Fruit fly (Drosophila melanogaster) whole organism, embryonic: ENCODE results near the gene CNPYb.

ENCODE experiments used
- ATbp ChIP-seq: fragments of 200-800 bp; sonication (Bioruptor generic); optimal IDR thresholded peaks from 2 replicates; lab custom pipeline; 2017; ENCODE audit warnings: missing biosample characterization, mild to moderate bottlenecking, missing genetic modification characterization, missing genetic modification reagents
- Ada2b ChIP-seq: fragments of 200-800 bp; sonication (Bioruptor generic); IDR thresholded peaks from 2 replicates; pipeline ENCODE4 v1.3.6; 2022; ENCODE audit warnings: missing biosample characterization, missing genetic modification characterization
- CG1024 ChIP-seq: fragments of 200-800 bp; sonication (Bioruptor generic); IDR thresholded peaks from 2 replicates; pipeline ENCODE4 v1.3.6; 2022; ENCODE audit warnings: missing biosample characterization, missing genetic modification characterization
- CG11696 ChIP-seq: fragments of 200-800 bp; sonication (Bioruptor generic); IDR thresholded peaks from 2 replicates; pipeline ENCODE4 v1.3.6; 2022; ENCODE audit warnings: missing biosample characterization, missing genetic modification characterization
- CG13894 ChIP-seq: fragments of 200-800 bp; sonication (Bioruptor generic); optimal IDR thresholded peaks from 3 replicates; lab custom pipeline; 2018; ENCODE audit warnings: missing biosample characterization, mild to moderate bottlenecking, missing genetic modification characterization, moderate library complexity
- CG14441 ChIP-seq: fragments of 200-800 bp; sonication (Bioruptor generic); IDR thresholded peaks from 2 replicates; pipeline ENCODE4 v1.3.6; 2022; ENCODE audit warnings: missing biosample characterization, missing genetic modification characterization
- CG1529 ChIP-seq: fragments of 200-800 bp; sonication (Bioruptor generic); optimal IDR thresholded peaks from 3 replicates; lab custom pipeline; 2018; ENCODE audit warnings: missing biosample characterization, missing genetic modification characterization
- CG16813 ChIP-seq: fragments of 200-800 bp; sonication (Bioruptor generic); IDR thresholded peaks from 3 replicates; pipeline ENCODE4 v1.3.6; 2022; ENCODE audit warnings: missing biosample characterization, missing genetic modification characterization; ENCODE audit not compliant: partially characterized antibody
- CG17186 ChIP-seq: fragments of 200-800 bp; sonication (Bioruptor generic); optimal IDR thresholded peaks from 3 replicates; lab custom pipeline; 2017; ENCODE audit warnings: missing biosample characterization, missing genetic modification reagents, missing genetic modification characterization
- CG17829 ChIP-seq: fragments of 200-800 bp; optimal IDR thresholded peaks from 2 replicates; lab custom pipeline; 2019; ENCODE audit warnings: missing biosample characterization, mild to moderate bottlenecking, missing genetic modification characterization, moderate library complexity
- CG2116 ChIP-seq: fragments of 200-800 bp; sonication (Bioruptor generic); optimal IDR thresholded peaks from 3 replicates; lab custom pipeline; 2018; ENCODE audit warnings: missing biosample characterization, mild to moderate bottlenecking, missing genetic modification characterization
- CG2875 ChIP-seq: fragments of 200-800 bp; sonication (Bioruptor generic); optimal IDR thresholded peaks from 2 replicates; lab custom pipeline; 2017; ENCODE audit warnings: missing biosample characterization, mild to moderate bottlenecking, missing genetic modification characterization, missing genetic modification reagents
- CG30020 ChIP-seq: fragments of 200-800 bp; optimal IDR thresholded peaks from 2 replicates; lab custom pipeline; 2019; ENCODE audit warnings: missing biosample characterization, mild to moderate bottlenecking, missing genetic modification characterization, moderate library complexity
- CG43689 ChIP-seq: fragments of 200-800 bp; sonication (Bioruptor generic); IDR thresholded peaks from 2 replicates; pipeline ENCODE4 v1.3.6; 2022; ENCODE audit warnings: missing biosample characterization, missing genetic modification characterization
- CG6791 ChIP-seq: fragments of 200-800 bp; sonication (Bioruptor generic); IDR thresholded peaks from 3 replicates; pipeline ENCODE4 v1.3.6; 2022; ENCODE audit warnings: missing biosample characterization, missing genetic modification characterization; ENCODE audit not compliant: partially characterized antibody
- CG6854 ChIP-seq: fragments of 200-800 bp; sonication (Bioruptor generic); optimal IDR thresholded peaks from 3 replicates; lab custom pipeline; 2017; ENCODE audit warnings: missing biosample characterization, mild to moderate bottlenecking, missing genetic modification characterization
- CG9437 ChIP-seq: fragments of 200-800 bp; sonication (Bioruptor generic); optimal IDR thresholded peaks from 2 replicates; lab custom pipeline; 2018; ENCODE audit warnings: missing biosample characterization, mild to moderate bottlenecking, missing genetic modification characterization
- CG9876 ChIP-seq: fragments of 200-800 bp; sonication (Bioruptor generic); optimal IDR thresholded peaks from 2 replicates; lab custom pipeline; 2016; ENCODE audit warnings: missing biosample characterization, missing genetic modification characterization
- CHES-1-like ChIP-seq: fragments of 200-800 bp; sonication (Bioruptor generic); optimal IDR thresholded peaks from 2 replicates; lab custom pipeline; 2016; ENCODE audit warnings: missing biosample characterization, missing genetic modification characterization
- D19A ChIP-seq: fragments of 200-800 bp; optimal IDR thresholded peaks from 3 replicates; lab custom pipeline; 2019; ENCODE audit warnings: missing biosample characterization, mild to moderate bottlenecking, missing genetic modification characterization, moderate library complexity
- Dad ChIP-seq: fragments of 200-800 bp; sonication (Bioruptor generic); optimal IDR thresholded peaks from 3 replicates; lab custom pipeline; 2016; ENCODE audit warnings: missing biosample characterization, missing genetic modification characterization
- Dip2 ChIP-seq: fragments of 200-800 bp; sonication (Bioruptor generic); IDR thresholded peaks from 2 replicates; pipeline ENCODE4 v1.3.6; 2022; ENCODE audit warnings: missing biosample characterization, missing genetic modification characterization
- Ets65A ChIP-seq: fragments of 200-800 bp; sonication (Bioruptor generic); peaks from one replicate; lab custom pipeline; 2016; ENCODE audit warnings: missing biosample characterization, missing genetic modification characterization
- Fer2 ChIP-seq: fragments of 200-800 bp; sonication (Bioruptor generic); optimal IDR thresholded peaks from 2 replicates; lab custom pipeline; 2018; ENCODE audit warnings: missing biosample characterization, mild to moderate bottlenecking, missing genetic modification characterization, moderate library complexity
- HLH3B ChIP-seq: fragments of 200-800 bp; sonication (Bioruptor generic); IDR thresholded peaks from 2 replicates; pipeline ENCODE4 v1.3.6; 2022; ENCODE audit warnings: missing biosample characterization, missing genetic modification characterization
- Hr51 ChIP-seq, 2 experiments: fragments of 200-800 bp; sonication (Bioruptor generic); optimal IDR thresholded peaks; 2 replicates in 1 of 2; 3 replicates in 1 of 2; lab custom pipeline; 2016 to 2018; ENCODE audit warnings: missing biosample characterization in 2 of 2, missing genetic modification characterization in 2 of 2, mild to moderate bottlenecking in 1 of 2, moderate library complexity in 1 of 2
- Hr78 ChIP-seq, 2 experiments: fragments of 200-800 bp in 1 of 2; fragments of >200 bp in 1 of 2; sonication (Bioruptor generic) in 1 of 2; optimal IDR thresholded peaks; 2 replicates each; lab custom pipeline; 2017 to 2019; ENCODE audit warnings: missing biosample characterization in 2 of 2, missing genetic modification characterization in 2 of 2, mild to moderate bottlenecking in 1 of 2, moderate library complexity in 1 of 2
- Max ChIP-seq: fragments of 200-800 bp; sonication (Bioruptor generic); optimal IDR thresholded peaks from 2 replicates; lab custom pipeline; 2016; ENCODE audit warnings: missing biosample characterization, mild to moderate bottlenecking, missing genetic modification characterization
- NfI ChIP-seq: fragments of 200-800 bp; sonication (Bioruptor generic); optimal IDR thresholded peaks from 3 replicates; lab custom pipeline; 2018; ENCODE audit warnings: missing biosample characterization, mild to moderate bottlenecking, missing genetic modification characterization, moderate library complexity
- Ptx1 ChIP-seq: fragments of 200-800 bp; sonication (Bioruptor generic); IDR thresholded peaks from 2 replicates; pipeline ENCODE4 v1.3.6; 2022; ENCODE audit warnings: missing biosample characterization, missing genetic modification characterization
- Xbp1 ChIP-seq: fragments of 200-800 bp; sonication (Bioruptor generic); optimal IDR thresholded peaks from 3 replicates; lab custom pipeline; 2016; ENCODE audit warnings: missing biosample characterization, mild to moderate bottlenecking, missing genetic modification characterization
- ap ChIP-seq: fragments of 200-800 bp; sonication (Bioruptor generic); IDR thresholded peaks from 2 replicates; pipeline ENCODE4 v1.3.6; 2022; ENCODE audit warnings: missing biosample characterization, missing genetic modification characterization
- ara ChIP-seq: fragments of 200-800 bp; sonication (Bioruptor generic); IDR thresholded peaks from 2 replicates; pipeline ENCODE4 v1.3.6; 2022; ENCODE audit warnings: missing biosample characterization, missing genetic modification characterization
- bowl ChIP-seq: fragments of 200-800 bp; sonication (Bioruptor generic); IDR thresholded peaks from 2 replicates; pipeline ENCODE4 v1.3.6; 2022; ENCODE audit warnings: missing biosample characterization, missing genetic modification characterization
- corto ChIP-seq: fragments of 200-800 bp; sonication (Bioruptor generic); optimal IDR thresholded peaks from 2 replicates; lab custom pipeline; 2016; ENCODE audit warnings: missing biosample characterization, mild to moderate bottlenecking, missing genetic modification characterization, moderate library complexity
- crp ChIP-seq, 2 experiments: fragments of 200-800 bp; sonication (Bioruptor generic); optimal IDR thresholded peaks; 2 replicates in 1 of 2; 3 replicates in 1 of 2; lab custom pipeline; 2017; ENCODE audit warnings: missing biosample characterization in 2 of 2, missing genetic modification characterization in 2 of 2, mild to moderate bottlenecking in 1 of 2, moderate library complexity in 1 of 2
- gcm ChIP-seq: fragments of 200-800 bp; sonication (Bioruptor generic); optimal IDR thresholded peaks from 2 replicates; lab custom pipeline; 2019; ENCODE audit warnings: missing biosample characterization, mild to moderate bottlenecking, missing genetic modification characterization, moderate library complexity
- her ChIP-seq: fragments of 200-800 bp; sonication (Bioruptor generic); optimal IDR thresholded peaks from 2 replicates; lab custom pipeline; 2016; ENCODE audit warnings: missing biosample characterization, missing genetic modification characterization
- kay ChIP-seq: fragments of 200-800 bp; sonication (Bioruptor generic); optimal IDR thresholded peaks from 2 replicates; lab custom pipeline; 2016; ENCODE audit warnings: missing biosample characterization, missing genetic modification characterization
- kni ChIP-seq: fragments of 200-800 bp; sonication (Bioruptor generic); optimal IDR thresholded peaks from 3 replicates; lab custom pipeline; 2017; ENCODE audit warnings: mild to moderate bottlenecking, missing biosample characterization, missing genetic modification reagents, missing genetic modification characterization
- mirr ChIP-seq: fragments of 200-800 bp; sonication (Bioruptor generic); optimal IDR thresholded peaks from 3 replicates; lab custom pipeline; 2018; ENCODE audit warnings: missing biosample characterization, mild to moderate bottlenecking, missing genetic modification characterization
- nmo ChIP-seq: fragments of 200-800 bp; sonication (Bioruptor generic); optimal IDR thresholded peaks from 2 replicates; lab custom pipeline; 2018; ENCODE audit warnings: missing biosample characterization, mild to moderate bottlenecking, missing genetic modification characterization, moderate library complexity
- org-1 ChIP-seq: fragments of 200-800 bp; sonication (Bioruptor generic); optimal IDR thresholded peaks from 2 replicates; lab custom pipeline; 2017; ENCODE audit warnings: missing biosample characterization, missing genetic modification characterization
- phol ChIP-seq: fragments of 200-800 bp; sonication (Bioruptor generic); optimal IDR thresholded peaks from 3 replicates; lab custom pipeline; 2018; ENCODE audit warnings: missing biosample characterization, mild to moderate bottlenecking, missing genetic modification characterization, moderate library complexity
- salm ChIP-seq: fragments of 200-800 bp; sonication (Bioruptor generic); optimal IDR thresholded peaks from 2 replicates; lab custom pipeline; 2018; ENCODE audit warnings: missing biosample characterization, mild to moderate bottlenecking, missing genetic modification characterization
- sens ChIP-seq: fragments of 200-800 bp; sonication (Bioruptor generic); peaks from one replicate; lab custom pipeline; 2016; ENCODE audit warnings: missing biosample characterization, missing genetic modification characterization
- ttk ChIP-seq: fragments of 200-800 bp; sonication (Bioruptor generic); IDR thresholded peaks from 2 replicates; pipeline ENCODE4 v2.1.2; 2022; ENCODE audit warnings: missing biosample characterization, missing genetic modification characterization
- vfl ChIP-seq: fragments of 200-800 bp; sonication (Bioruptor generic); optimal IDR thresholded peaks from 2 replicates; lab custom pipeline; 2016; ENCODE audit warnings: missing biosample characterization, missing genetic modification characterization

Gene CNPYb

dm6 chr3L:19045299-19046025 lies 50.6 kb downstream of the CNPYb start, which contains the start of gene nkd (continued):
- TF ChIP-seq bowl (GFP tag; lab: Robert Waterston, UW) (peak; percentile 88), Xbp1 (GFP tag; lab: Kevin White, UChicago) (peak; percentile 94), HLH3B (peak; percentile 93), salm (tag; lab: Kevin White, UChicago) (peak; percentile 76), crp (GFP tag; optimal IDR thresholded peaks at IDR 0.05; lab: Kevin White, UChicago) (no peak), corto (GFP tag; lab: Kevin White, UChicago) (peak; percentile 58), NfI (peak; percentile 86), Dad (GFP tag; lab: Kevin White, UChicago) (peak; percentile 23), CG43689 (peak; percentile 50; the same call in 1 of the 2 replicates), Ptx1 (GFP tag; lab: Robert Waterston, UW) (peak; percentile 91), CG2875 (GFP tag; lab: Kevin White, UChicago) (peak; percentile 61), mirr (GFP tag; lab: Kevin White, UChicago) (peak; percentile 60), CG1529 (GFP tag; lab: Kevin White, UChicago) (peak; percentile 29), Max (peak; percentile 54), nmo (GFP tag; lab: Kevin White, UChicago) (peak; percentile 92), Hr51 (GFP tag; optimal IDR thresholded peaks at IDR 0.05; lab: Kevin White, UChicago) (peak; percentile 59 to 94), CG13894 (tag; lab: Kevin White, UChicago) (peak; percentile 82), CG9437 (GFP tag; lab: Kevin White, UChicago) (peak; percentile 85), CG14441 (GFP tag; lab: Robert Waterston, UW) (peak; percentile 83), CG17186 (GFP tag; lab: Kevin White, UChicago) (no peak), CG9876 (GFP tag; lab: Kevin White, UChicago) (peak; percentile 23), CG11696 (GFP tag; lab: Robert Waterston, UW) (peak; percentile 84), kay (GFP tag; lab: Kevin White, UChicago) (peak; percentile 68), CG6854 (GFP tag; lab: Kevin White, UChicago) (peak; percentile 73), CG1024 (peak; percentile 86), her (GFP tag; lab: Kevin White, UChicago) (peak; percentile 51), CG17829 (peak; percentile 94), ttk (GFP tag; lab: Robert Waterston, UW) (peak; percentile 87), Hr78 (GFP tag; optimal IDR thresholded peaks at IDR 0.05; lab: Kevin White, UChicago) (peak in 1 of 2 experiments; percentile 76), kni (GFP tag; lab: Kevin White, UChicago) (peak; percentile 63), phol (tag; lab: Kevin White, UChicago) (peak; percentile 87), CG30020 (tag; lab: Kevin White, UChicago) (peak; percentile 63), ATbp (GFP tag; lab: Kevin White, UChicago) (peak; percentile 81), Ets65A (GFP tag; lab: Kevin White, UChicago) (peak; percentile 90), Dip2 (GFP tag; lab: Robert Waterston, UW) (no peak), vfl (GFP tag; lab: Kevin White, UChicago) (peak; percentile 76), ara (peak; percentile 92), CHES-1-like (GFP tag; lab: Kevin White, UChicago) (peak; percentile 64), CG6791 (GFP tag; lab: Robert Waterston, UW) (peak; percentile 66; the same call in 1 of the 3 replicates), ap (GFP tag; lab: Robert Waterston, UW) (peak; percentile 88), gcm (GFP tag; lab: Kevin White, UChicago) (peak; percentile 97), Fer2 (peak; percentile 77), sens (GFP tag; lab: Kevin White, UChicago) (peak; percentile 94), Ada2b (peak; percentile 92), CG16813 (GFP tag; lab: Robert Waterston, UW) (0 out of 3 replicates have a peak, but pooled peaks have one; percentile 1), D19A (tag; lab: Kevin White, UChicago) (peak; percentile 93), org-1 (peak; percentile 64), CG2116 (peak; percentile 66)
